Worm (Caenorhabditis elegans) whole organism, young adult: Measurements from ENCODE around the gene Y22D7AL.9.
A peak's percentile ranks its signal among the peaks of the same experiment; 100 is the strongest.

Experiments
- B0019.2 ChIP-seq: fragments of 200-800 bp; sonication (Bioruptor generic); conservative IDR thresholded peaks from 2 replicates; pipeline ENCODE4 v1.3.6; 2022; ENCODE audit warnings: missing genetic modification reagents, missing genetic modification characterization, missing compliant biosample characterization
- B0035.1 ChIP-seq: sonication (generic microtip); optimal IDR thresholded peaks from 2 replicates; lab custom pipeline; 2016; ENCODE audit warnings: missing genetic modification characterization, mild to moderate bottlenecking, missing compliant biosample characterization, missing genotype, missing genetic modification reagents
- B0261.1 ChIP-seq: sonication (generic microtip); optimal IDR thresholded peaks from 2 replicates; lab custom pipeline; 2016; ENCODE audit warnings: mild to moderate bottlenecking, missing genetic modification characterization, moderate library complexity, missing compliant biosample characterization
- B0336.3 ChIP-seq: fragments of 200-800 bp; sonication (Bioruptor generic); IDR thresholded peaks from 2 replicates; pipeline ENCODE4 v1.3.6; 2022; ENCODE audit warnings: missing genetic modification characterization, missing compliant biosample characterization
- F22D6.2 ChIP-seq: sonication (generic microtip); optimal IDR thresholded peaks from 2 replicates; lab custom pipeline; 2016; ENCODE audit warnings: mild to moderate bottlenecking, missing genetic modification characterization, missing compliant biosample characterization
- F33H1.4 ChIP-seq: fragments of 200-800 bp; sonication (Bioruptor generic); IDR thresholded peaks from 2 replicates; pipeline ENCODE4 v1.3.6; 2022; ENCODE audit warnings: missing genetic modification reagents, missing genetic modification characterization, missing compliant biosample characterization
- F57A8.1 ChIP-seq: fragments of 200-800 bp; sonication (Bioruptor generic); optimal IDR thresholded peaks from 2 replicates; lab custom pipeline; 2018; ENCODE audit warnings: mild to moderate bottlenecking, missing genetic modification characterization, moderate library complexity, missing compliant biosample characterization
- Y53F4B.3 ChIP-seq: fragments of 200-800 bp; sonication (Bioruptor generic); IDR thresholded peaks from 2 replicates; pipeline ENCODE4 v1.3.6; 2022; ENCODE audit warnings: missing genetic modification reagents, missing genetic modification characterization, missing compliant biosample characterization
- Y56A3A.18 ChIP-seq: fragments of 200-800 bp; sonication (Bioruptor generic); IDR thresholded peaks from 2 replicates; pipeline ENCODE4 v1.3.6; 2022; ENCODE audit warnings: missing genetic modification reagents, missing genetic modification characterization, missing compliant biosample characterization
- Y79H2A.3 ChIP-seq: fragments of 200-800 bp; sonication (Bioruptor generic); conservative IDR thresholded peaks from 2 replicates; pipeline ENCODE4 v1.3.6; 2022; ENCODE audit warnings: missing genetic modification reagents, missing genetic modification characterization, missing compliant biosample characterization
- ama-1 ChIP-seq, 3 experiments: fragments of 150-350 bp in 1 of 3; sonication (generic microtip) in 2 of 3; optimal IDR thresholded peaks; 2 replicates each; lab custom pipeline; 2014 to 2018; ENCODE audit warnings: missing biosample characterization in 2 of 3, missing genetic modification characterization in 2 of 3, missing genetic modification reagents in 2 of 3
- aptf-2 ChIP-seq: fragments of 200-800 bp; sonication (Bioruptor generic); conservative IDR thresholded peaks from 2 replicates; pipeline ENCODE4 v1.3.6; 2022; ENCODE audit warnings: missing genetic modification reagents, missing genetic modification characterization, missing compliant biosample characterization
- atf-7 ChIP-seq: sonication (generic microtip); optimal IDR thresholded peaks from 2 replicates; lab custom pipeline; 2017; ENCODE audit warnings: mild to moderate bottlenecking, missing genetic modification characterization, missing compliant biosample characterization
- athp-1 ChIP-seq: sonication (generic microtip); optimal IDR thresholded peaks from 2 replicates; lab custom pipeline; 2017; ENCODE audit warnings: mild to moderate bottlenecking, missing genetic modification characterization, missing compliant biosample characterization
- attf-3 ChIP-seq: fragments of 200-800 bp; sonication (Bioruptor generic); conservative IDR thresholded peaks from 2 replicates; pipeline ENCODE4 v1.3.6; 2022; ENCODE audit warnings: missing genetic modification reagents, missing genetic modification characterization, missing compliant biosample characterization
- bed-2 ChIP-seq: fragments of 200-800 bp; sonication (Bioruptor generic); IDR thresholded peaks from 2 replicates; pipeline ENCODE4 v1.3.6; 2022; ENCODE audit warnings: missing genetic modification reagents, missing genetic modification characterization, missing compliant biosample characterization
- cebp-1 ChIP-seq, 2 experiments: fragments of 200-800 bp in 1 of 2; sonication (Bioruptor generic) in 1 of 2; sonication (generic microtip) in 1 of 2; IDR thresholded peaks in 1 of 2; optimal IDR thresholded peaks in 1 of 2; 2 replicates each; pipeline versions ENCODE4 v1.3.6 to Lab custom; 2017 to 2022; ENCODE audit warnings: missing compliant biosample characterization in 2 of 2, missing genetic modification characterization in 2 of 2, mild to moderate bottlenecking in 1 of 2, missing genetic modification reagents in 1 of 2, moderate library complexity in 1 of 2
- cebp-2 ChIP-seq: fragments of 200-800 bp; sonication (Bioruptor generic); IDR thresholded peaks from 2 replicates; pipeline ENCODE4 v1.3.6; 2022; ENCODE audit warnings: missing genetic modification characterization, missing compliant biosample characterization
- dox-1 ChIP-seq: fragments of 200-800 bp; sonication (Bioruptor generic); IDR thresholded peaks from 2 replicates; pipeline ENCODE4 v1.3.6; 2022; ENCODE audit warnings: missing genetic modification reagents, missing genetic modification characterization, missing compliant biosample characterization
- dpff-1 ChIP-seq: sonication (generic microtip); optimal IDR thresholded peaks from 2 replicates; lab custom pipeline; 2017; ENCODE audit warnings: mild to moderate bottlenecking, missing genetic modification characterization, missing compliant biosample characterization
- dpl-1 ChIP-seq: fragments of 150-350 bp; optimal IDR thresholded peaks from 2 replicates; lab custom pipeline; 2014; ENCODE audit warnings: missing biosample characterization, missing genetic modification reagents, missing genetic modification characterization
- egrh-3 ChIP-seq: fragments of 200-800 bp; sonication (Bioruptor generic); IDR thresholded peaks from 2 replicates; pipeline ENCODE4 v1.3.6; 2022; ENCODE audit warnings: missing genetic modification reagents, missing genetic modification characterization, missing compliant biosample characterization
- ets-4 ChIP-seq: fragments of 200-800 bp; sonication (Bioruptor generic); optimal IDR thresholded peaks from 2 replicates; lab custom pipeline; 2018; ENCODE audit warnings: mild to moderate bottlenecking, missing genetic modification characterization, missing compliant biosample characterization
- fkh-3 ChIP-seq: sonication (generic microtip); optimal IDR thresholded peaks from 2 replicates; lab custom pipeline; 2016; ENCODE audit warnings: mild to moderate bottlenecking, missing genetic modification characterization, missing compliant biosample characterization
- hlh-12 ChIP-seq: sonication (generic microtip); optimal IDR thresholded peaks from 2 replicates; lab custom pipeline; 2016; ENCODE audit warnings: missing genetic modification characterization, missing compliant biosample characterization
- hsf-1 ChIP-seq: fragments of 200-800 bp; sonication (Bioruptor generic); IDR thresholded peaks from 2 replicates; pipeline ENCODE4 v1.3.6; 2022; ENCODE audit warnings: missing genetic modification reagents, missing genetic modification characterization, missing compliant biosample characterization
- lag-1 ChIP-seq: fragments of 200-800 bp; sonication (Bioruptor generic); IDR thresholded peaks from 2 replicates; pipeline ENCODE4 v1.3.6; 2022; ENCODE audit warnings: missing genetic modification reagents, missing genetic modification characterization, missing compliant biosample characterization
- lin-54 ChIP-seq: fragments of 200-800 bp; sonication (Bioruptor generic); optimal IDR thresholded peaks from 2 replicates; lab custom pipeline; 2018; ENCODE audit warnings: mild to moderate bottlenecking, missing genetic modification characterization, missing compliant biosample characterization
- lir-1 ChIP-seq: fragments of 200-800 bp; sonication (Bioruptor generic); conservative IDR thresholded peaks from 2 replicates; pipeline ENCODE4 v1.3.6; 2022; ENCODE audit warnings: missing genetic modification reagents, missing genetic modification characterization, missing compliant biosample characterization
- lsl-1 ChIP-seq: fragments of 200-800 bp; sonication (Bioruptor generic); optimal IDR thresholded peaks from 2 replicates; lab custom pipeline; 2018; ENCODE audit warnings: mild to moderate bottlenecking, missing genetic modification characterization, moderate library complexity, missing compliant biosample characterization
- madf-3 ChIP-seq: fragments of 200-800 bp; sonication (Bioruptor generic); IDR thresholded peaks from 2 replicates; pipeline ENCODE4 v1.3.6; 2022; ENCODE audit warnings: missing genetic modification reagents, missing genetic modification characterization, missing compliant biosample characterization
- madf-8 ChIP-seq: fragments of 200-800 bp; sonication (Bioruptor generic); conservative IDR thresholded peaks from 2 replicates; pipeline ENCODE4 v1.3.6; 2022; ENCODE audit warnings: missing genetic modification reagents, missing genetic modification characterization, missing compliant biosample characterization
- nfya-1 ChIP-seq: sonication (generic microtip); optimal IDR thresholded peaks from 2 replicates; lab custom pipeline; 2017; ENCODE audit warnings: antibody characterized with exemption, missing compliant biosample characterization, missing genetic modification characterization, borderline replicate concordance; ENCODE audit not compliant: insufficient read depth
- nfya-2 ChIP-seq: fragments of 200-800 bp; sonication (Bioruptor generic); IDR thresholded peaks from 2 replicates; pipeline ENCODE4 v1.3.6; 2022; ENCODE audit warnings: missing genetic modification reagents, missing genetic modification characterization, missing compliant biosample characterization
- nhr-179 ChIP-seq: sonication (generic microtip); optimal IDR thresholded peaks from 2 replicates; lab custom pipeline; 2016; ENCODE audit warnings: mild to moderate bottlenecking, missing genetic modification characterization, missing compliant biosample characterization
- nhr-80 ChIP-seq: sonication (generic microtip); optimal IDR thresholded peaks from 2 replicates; lab custom pipeline; 2016; ENCODE audit warnings: missing genetic modification characterization, missing compliant biosample characterization
- pha-4 ChIP-seq: fragments of 150-350 bp; sonication (generic microtip); optimal IDR thresholded peaks from 2 replicates; lab custom pipeline; 2014; ENCODE audit warnings: missing biosample characterization, missing genetic modification reagents, missing genetic modification characterization
- repo-1 ChIP-seq: sonication (generic microtip); optimal IDR thresholded peaks from 2 replicates; lab custom pipeline; 2017; ENCODE audit warnings: mild to moderate bottlenecking, missing genetic modification characterization, missing compliant biosample characterization
- rpc-1 ChIP-seq, 2 experiments: fragments of 150-350 bp in 1 of 2; sonication (generic microtip) in 1 of 2; optimal IDR thresholded peaks; 2 replicates each; lab custom pipeline; 2014 to 2018; ENCODE audit warnings: missing biosample characterization in 1 of 2, missing genetic modification characterization in 1 of 2, missing genetic modification reagents in 1 of 2, missing genotype in 1 of 2
- tbx-9 ChIP-seq: sonication (generic microtip); optimal IDR thresholded peaks from 2 replicates; lab custom pipeline; 2016; ENCODE audit warnings: borderline replicate concordance, missing genetic modification characterization, inconsistent platforms, missing compliant biosample characterization
- tlf-1 ChIP-seq: fragments of 200-800 bp; sonication (Bioruptor generic); optimal IDR thresholded peaks from 2 replicates; lab custom pipeline; 2018; ENCODE audit warnings: mild to moderate bottlenecking, missing genetic modification characterization, missing compliant biosample characterization
- unc-130 ChIP-seq: sonication (generic microtip); optimal IDR thresholded peaks from 2 replicates; lab custom pipeline; 2016; ENCODE audit warnings: missing genetic modification reagents, missing genetic modification characterization, missing compliant biosample characterization
- unc-62 ChIP-seq: fragments of 150-350 bp; optimal IDR thresholded peaks from 2 replicates; lab custom pipeline; 2014; ENCODE audit warnings: missing biosample characterization, missing genetic modification reagents, missing genetic modification characterization
- ztf-18 ChIP-seq: sonication (generic microtip); optimal IDR thresholded peaks from 2 replicates; lab custom pipeline; 2016; ENCODE audit warnings: missing genotype, mild to moderate bottlenecking, missing genetic modification characterization, missing compliant biosample characterization
- ztf-26 ChIP-seq: sonication (generic microtip); optimal IDR thresholded peaks from 2 replicates; lab custom pipeline; 2017; ENCODE audit warnings: missing genetic modification characterization, missing compliant biosample characterization
- ztf-6 ChIP-seq: fragments of 200-800 bp; sonication (Bioruptor generic); IDR thresholded peaks from 2 replicates; pipeline ENCODE4 v1.3.6; 2022; ENCODE audit warnings: missing genetic modification reagents, missing genetic modification characterization, missing compliant biosample characterization

Gene Y22D7AL.9

DNA sequence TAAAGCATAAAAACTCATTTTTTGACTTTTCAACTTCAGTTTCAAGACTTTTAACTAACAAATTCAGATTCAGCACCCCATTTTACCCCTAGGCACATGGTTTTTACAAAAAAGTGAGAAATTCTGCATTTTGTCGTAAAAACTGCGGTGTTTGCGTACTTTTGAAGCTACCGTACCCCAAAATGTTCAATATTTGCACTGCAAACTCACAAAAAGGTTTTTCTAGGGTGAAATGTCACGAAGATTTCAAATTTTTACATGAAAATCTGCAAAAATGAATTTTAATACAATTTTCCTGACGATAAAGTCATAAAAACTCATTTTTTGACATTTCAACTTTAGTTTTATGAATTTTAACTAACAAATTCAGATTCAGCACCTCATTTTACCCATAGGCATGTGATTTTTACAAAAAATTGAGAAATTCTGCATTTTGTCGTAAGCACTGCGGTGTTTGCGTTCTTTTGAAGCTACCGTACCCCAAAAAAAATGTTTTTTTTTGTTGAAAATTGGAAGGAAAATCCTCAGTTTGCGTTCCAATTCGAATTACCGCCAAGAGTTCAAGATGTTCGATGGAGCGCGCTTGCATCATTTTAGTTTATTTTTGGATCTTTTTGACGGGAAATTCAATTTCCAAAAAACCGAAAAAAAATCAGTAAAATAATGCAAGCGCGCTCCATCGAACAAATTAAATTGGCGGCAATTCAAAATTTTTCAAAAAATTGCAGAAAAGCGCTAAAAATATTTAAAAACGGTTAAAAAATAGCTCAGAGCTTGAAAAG, 2.6 kb upstream of the Y22D7AL.9 start (continued):
- no peak for TF ChIP-seq F57A8.1 (GFP tag; lab: Kevin White, UChicago)
- TF ChIP-seq lin-54 (GFP tag; lab: Kevin White, UChicago) = peak; percentile 87
- TF ChIP-seq madf-8 (GFP tag; lab: Robert Waterston, UW) = 0 out of 2 replicates have a peak, but pooled peaks have one; percentile 7
- 0 out of 2 replicates have a peak, but pooled peaks have one; percentile 7 for TF ChIP-seq cebp-1 (GFP tag; IDR thresholded peaks at IDR 0.05; lab: Robert Waterston, UW)
- TF ChIP-seq cebp-1 (tag; optimal IDR thresholded peaks at IDR 0.05; lab: Kevin White, UChicago) = peak; percentile 68
- no peak for TF ChIP-seq bed-2 (GFP tag; lab: Robert Waterston, UW)
- TF ChIP-seq repo-1 (tag; lab: Kevin White, UChicago) = peak; percentile 93
- TF ChIP-seq B0336.3 (GFP tag; lab: Robert Waterston, UW) = peak; percentile 90
- no peak for TF ChIP-seq Y53F4B.3 (GFP tag; lab: Robert Waterston, UW)
- TF ChIP-seq B0019.2 (GFP tag; lab: Robert Waterston, UW) = no peak
- TF ChIP-seq lsl-1 = peak; percentile 55
- no peak for TF ChIP-seq ztf-6
- peak; percentile 37 for TF ChIP-seq tbx-9 (tag; lab: Kevin White, UChicago)
- peak; percentile 74 for TF ChIP-seq tlf-1 (GFP tag; lab: Kevin White, UChicago)
- TF ChIP-seq unc-62 = no peak
- no peak for TF ChIP-seq F33H1.4
- peak; percentile 79 for TF ChIP-seq atf-7 (tag; lab: Kevin White, UChicago)
- TF ChIP-seq unc-130 (GFP tag; lab: Kevin White, UChicago) = peak; percentile 47
- peak; percentile 48 for TF ChIP-seq dox-1 (GFP tag; lab: Robert Waterston, UW)
- peak; percentile 36 for TF ChIP-seq dpl-1
- no peak for TF ChIP-seq attf-3 (GFP tag; lab: Robert Waterston, UW)
- TF ChIP-seq ztf-18 (tag; lab: Kevin White, UChicago) = peak; percentile 40
- TF ChIP-seq nhr-80 (tag; lab: Kevin White, UChicago) = no peak
- peak; percentile 82 for TF ChIP-seq ztf-26
- TF ChIP-seq egrh-3 (GFP tag; lab: Robert Waterston, UW) = no peak
- TF ChIP-seq lag-1 (GFP tag; lab: Robert Waterston, UW) = no peak
- TF ChIP-seq madf-3 = no peak
- peak; percentile 35 for TF ChIP-seq hlh-12
- 0 out of 2 replicates have a peak, but pooled peaks have one; percentile 4 for TF ChIP-seq cebp-2 (GFP tag; lab: Robert Waterston, UW)
- TF ChIP-seq fkh-3 = peak; percentile 83
- no peak for TF ChIP-seq pha-4
- TF ChIP-seq B0035.1 (tag; lab: Kevin White, UChicago) = peak; percentile 44
- no peak; the same call in 1 of the 2 replicates for TF ChIP-seq Y79H2A.3 (GFP tag; lab: Robert Waterston, UW)
- no peak for TF ChIP-seq ets-4 (GFP tag; lab: Kevin White, UChicago)
- no peak for TF ChIP-seq F22D6.2 (tag; lab: Kevin White, UChicago)
- TF ChIP-seq ama-1 (optimal IDR thresholded peaks at IDR 0.05; lab: Kevin White, UChicago) = peak; percentile 94
- no peak for TF ChIP-seq ama-1 (GFP tag; optimal IDR thresholded peaks at IDR 0.05; lab: Kevin White, UChicago)
- no peak for TF ChIP-seq aptf-2
- peak; percentile 82 for TF ChIP-seq hsf-1 (GFP tag; lab: Robert Waterston, UW)
- TF ChIP-seq nfya-1 (tag; lab: Kevin White, UChicago) = no peak
- no peak for TF ChIP-seq nhr-179 (tag; lab: Kevin White, UChicago)
- TF ChIP-seq rpc-1 (optimal IDR thresholded peaks at IDR 0.05; lab: Kevin White, UChicago) = no peak
- no peak for TF ChIP-seq rpc-1 (tag; optimal IDR thresholded peaks at IDR 0.05; lab: Kevin White, UChicago)
- TF ChIP-seq Y56A3A.18 = 0 out of 2 replicates have a peak, but pooled peaks have one; percentile 29
- TF ChIP-seq dpff-1 (tag; lab: Kevin White, UChicago) = peak; percentile 92
- peak; percentile 29 for TF ChIP-seq B0261.1 (tag; lab: Kevin White, UChicago)
- peak; percentile 95 for TF ChIP-seq athp-1 (tag; lab: Kevin White, UChicago)
- TF ChIP-seq nfya-2 (GFP tag; lab: Robert Waterston, UW) = peak; percentile 78
- no peak for TF ChIP-seq lir-1 (GFP tag; lab: Robert Waterston, UW)
